Fruit fly (Drosophila melanogaster): ENCODE measurements around the gene Frl.

Frl gene

dm6 chr3L:14004041-14004407, 49.0 kb upstream of the Frl start (continued):
- TF ChIP-seq ssp (GFP tag; IDR thresholded peaks at IDR 0.05) (no peak), CG13287 (GFP tag; IDR thresholded peaks at IDR 0.05; ENCODE audit: partially characterized antibody) (peak; percentile 33; the same call in 1 of the 2 replicates), MTF-1 (GFP tag; optimal IDR thresholded peaks at IDR 0.05; ENCODE audit: borderline replicate concordance) (peak; percentile 64), Ets65A (GFP tag) (peak; percentile 40), Dip3 (GFP tag; optimal IDR thresholded peaks at IDR 0.05) (no peak), CG12104 (GFP tag; optimal IDR thresholded peaks at IDR 0.05) (no peak), CG8388 (GFP tag; optimal IDR thresholded peaks at IDR 0.05) (no peak), CG8924 (tag; optimal IDR thresholded peaks at IDR 0.05) (peak; percentile 68), CG4617 (GFP tag; optimal IDR thresholded peaks at IDR 0.05; ENCODE audit: borderline replicate concordance) (peak; percentile 56), dan (GFP tag; IDR thresholded peaks at IDR 0.05) (no peak), CG7928 (GFP tag; optimal IDR thresholded peaks at IDR 0.05) (no peak), Chrac-16 (GFP tag; optimal IDR thresholded peaks at IDR 0.05) (no peak), crp (GFP tag; optimal IDR thresholded peaks at IDR 0.05) (no peak), tll (GFP tag; optimal IDR thresholded peaks at IDR 0.05) (no peak), CG16779 (GFP tag; IDR thresholded peaks at IDR 0.05) (no peak), CG6765 (GFP tag; optimal IDR thresholded peaks at IDR 0.05) (no peak), gce (GFP tag; IDR thresholded peaks at IDR 0.05) (0 out of 3 replicates have a peak, but pooled peaks have one; percentile 26), CG15269 (tag; optimal IDR thresholded peaks at IDR 0.05) (no peak), rib (GFP tag; IDR thresholded peaks at IDR 0.05) (peak; percentile 98), nau (GFP tag; optimal IDR thresholded peaks at IDR 0.05) (no peak), CG17612 (GFP tag; IDR thresholded peaks at IDR 0.05) (no peak), CG14860 (GFP tag; IDR thresholded peaks at IDR 0.05; ENCODE audit: partially characterized antibody) (no peak), Dfd (GFP tag; optimal IDR thresholded peaks at IDR 0.05) (no peak), CG32767 (GFP tag; IDR thresholded peaks at IDR 0.05) (0 out of 2 replicates have a peak, but pooled peaks have one; percentile 31), kah (GFP tag; optimal IDR thresholded peaks at IDR 0.05) (peak; percentile 50), Nf-YB (GFP tag; optimal IDR thresholded peaks at IDR 0.05) (peak; percentile 12), CG16863 (GFP tag; optimal IDR thresholded peaks at IDR 0.05) (no peak), NfI (GFP tag; optimal IDR thresholded peaks at IDR 0.05) (peak; percentile 36), CG32532 (GFP tag; IDR thresholded peaks at IDR 0.05) (no peak), Fer1 (GFP tag; optimal IDR thresholded peaks at IDR 0.05) (no peak), hth (optimal IDR thresholded peaks at IDR 0.05) (no peak), crol (GFP tag; IDR thresholded peaks at IDR 0.05) (no peak), CG1602 (GFP tag; optimal IDR thresholded peaks at IDR 0.05) (no peak), CG31365 (tag; optimal IDR thresholded peaks at IDR 0.05) (no peak), CG6254 (GFP tag; optimal IDR thresholded peaks at IDR 0.05) (peak; percentile 30), Hey (tag; optimal IDR thresholded peaks at IDR 0.05) (peak; percentile 2), dysf (GFP tag; IDR thresholded peaks at IDR 0.05) (peak; percentile 5; the same call in 1 of the 3 replicates), Meics (GFP tag; optimal IDR thresholded peaks at IDR 0.05) (peak; percentile 18)

- TF ChIP-seq ATbp (GFP tag; optimal IDR thresholded peaks at IDR 0.05) (peak; percentile 95), YL-1 (GFP tag; optimal IDR thresholded peaks at IDR 0.05) (peak; percentile 74), CG13424 (tag; optimal IDR thresholded peaks at IDR 0.05) (peak; percentile 97), Nf-YB (GFP tag; optimal IDR thresholded peaks at IDR 0.05) (peak; percentile 74), CG31388 (GFP tag; optimal IDR thresholded peaks at IDR 0.05) (peak; percentile 91), CG7556 (GFP tag; optimal IDR thresholded peaks at IDR 0.05) (peak; percentile 93), Deaf1 (tag; optimal IDR thresholded peaks at IDR 0.05) (peak; percentile 73), B-H1 (GFP tag; IDR thresholded peaks at IDR 0.05) (peak; percentile 95), tin (GFP tag; optimal IDR thresholded peaks at IDR 0.05) (peak; percentile 97), CG5180 (GFP tag; optimal IDR thresholded peaks at IDR 0.05) (peak; percentile 90), CG6175 (GFP tag; IDR thresholded peaks at IDR 0.05) (0 out of 3 replicates have a peak, but pooled peaks have one; percentile 40), Rx (GFP tag; IDR thresholded peaks at IDR 0.05) (peak; percentile 95), Ravus (GFP tag; IDR thresholded peaks at IDR 0.05) (peak; percentile 83), CG33557 (GFP tag; optimal IDR thresholded peaks at IDR 0.05) (peak; percentile 53), da (GFP tag; optimal IDR thresholded peaks at IDR 0.05) (peak; percentile 92), CG1024 (GFP tag; IDR thresholded peaks at IDR 0.05) (peak; percentile 91)
Measured at dm6 chr3L:14004963-14005458, 48.0 kb upstream of the Frl start.
